Fruit fly (Drosophila melanogaster) whole organism, embryonic: ENCODE measurements around the gene Takl2.

ENCODE experiments used
- Asciz ChIP-seq: fragments of 200-800 bp; sonication (Bioruptor generic); optimal IDR thresholded peaks from 2 replicates; lab custom pipeline; 2017; ENCODE audit warnings: missing biosample characterization, mild to moderate bottlenecking, missing genetic modification characterization, missing genetic modification reagents
- Bteb2 ChIP-seq: fragments of 200-800 bp; sonication (Bioruptor generic); optimal IDR thresholded peaks from 2 replicates; lab custom pipeline; 2016; ENCODE audit warnings: missing biosample characterization, missing genetic modification characterization
- CG10321 ChIP-seq: fragments of 200-800 bp; sonication (Bioruptor generic); IDR thresholded peaks from 2 replicates; pipeline ENCODE4 v1.3.6; 2022; ENCODE audit warnings: missing biosample characterization, missing genetic modification characterization
- CG10654 ChIP-seq: fragments of 200-800 bp; sonication (Bioruptor generic); optimal IDR thresholded peaks from 2 replicates; lab custom pipeline; 2016; ENCODE audit warnings: missing biosample characterization, missing genetic modification characterization
- CG11456 ChIP-seq: fragments of 200-800 bp; sonication (Bioruptor generic); IDR thresholded peaks from 3 replicates; pipeline ENCODE4 v1.3.6; 2022; ENCODE audit warnings: missing biosample characterization, missing genetic modification characterization
- CG18764 ChIP-seq: fragments of 200-800 bp; sonication (Bioruptor generic); optimal IDR thresholded peaks from 3 replicates; lab custom pipeline; 2016; ENCODE audit warnings: missing biosample characterization, missing genetic modification characterization
- CG2199 ChIP-seq: fragments of 200-800 bp; sonication (Bioruptor generic); IDR thresholded peaks from 3 replicates; pipeline ENCODE4 v1.3.6; 2022; ENCODE audit warnings: missing biosample characterization, missing genetic modification characterization
- CG3065 ChIP-seq: fragments of 200-800 bp; sonication (Bioruptor generic); optimal IDR thresholded peaks from 2 replicates; lab custom pipeline; 2016; ENCODE audit warnings: missing biosample characterization, missing genetic modification characterization
- CG31441 ChIP-seq: fragments of 200-800 bp; sonication (Bioruptor generic); IDR thresholded peaks from 2 replicates; pipeline ENCODE4 v1.3.6; 2022; ENCODE audit warnings: missing biosample characterization, missing genetic modification characterization
- CG3281 ChIP-seq: fragments of 200-800 bp; sonication (Bioruptor generic); optimal IDR thresholded peaks from 3 replicates; lab custom pipeline; 2017; ENCODE audit warnings: missing biosample characterization, mild to moderate bottlenecking, missing genetic modification characterization
- CG34224 ChIP-seq: fragments of 200-800 bp; sonication (Bioruptor generic); IDR thresholded peaks from 3 replicates; pipeline ENCODE4 v1.3.6; 2022; ENCODE audit warnings: missing biosample characterization, missing genetic modification characterization; ENCODE audit not compliant: partially characterized antibody
- CG4404 ChIP-seq: fragments of 200-800 bp; sonication (Bioruptor generic); IDR thresholded peaks from 2 replicates; pipeline ENCODE4 v1.3.6; 2022; ENCODE audit warnings: missing biosample characterization, missing genetic modification characterization
- CG5245 ChIP-seq: fragments of 200-800 bp; sonication (Bioruptor generic); optimal IDR thresholded peaks from 3 replicates; lab custom pipeline; 2016; ENCODE audit warnings: missing biosample characterization, missing genetic modification characterization
- CG6175 ChIP-seq: fragments of 200-800 bp; sonication (Bioruptor generic); IDR thresholded peaks from 3 replicates; pipeline ENCODE4 v1.3.6; 2022; ENCODE audit warnings: missing biosample characterization, missing genetic modification characterization
- CG7271 ChIP-seq: fragments of 200-800 bp; sonication (Bioruptor generic); optimal IDR thresholded peaks from 2 replicates; lab custom pipeline; 2018; ENCODE audit warnings: missing biosample characterization, mild to moderate bottlenecking, missing genetic modification characterization, moderate library complexity
- CG8089 ChIP-seq: fragments of 200-800 bp; sonication (Bioruptor generic); optimal IDR thresholded peaks from 3 replicates; lab custom pipeline; 2016; ENCODE audit warnings: missing biosample characterization, missing genetic modification characterization
- CG8290 ChIP-seq, 3 experiments: fragments of 200-800 bp; sonication (Bioruptor generic); optimal IDR thresholded peaks; 2 replicates each; lab custom pipeline; 2016 to 2019; ENCODE audit warnings: missing biosample characterization in 3 of 3, missing genetic modification characterization in 3 of 3, mild to moderate bottlenecking in 2 of 3, moderate library complexity in 1 of 3
- CG9609 ChIP-seq: fragments of 200-800 bp; sonication (Bioruptor generic); optimal IDR thresholded peaks from 3 replicates; lab custom pipeline; 2016; ENCODE audit warnings: missing biosample characterization, missing genetic modification characterization
- CG9932 ChIP-seq: fragments of 200-800 bp; sonication (Bioruptor generic); IDR thresholded peaks from 2 replicates; pipeline ENCODE4 v1.3.6; 2022; ENCODE audit warnings: missing biosample characterization, missing genetic modification characterization
- CTCF ChIP-seq: fragments of 200-800 bp; sonication (Bioruptor generic); optimal IDR thresholded peaks from 2 replicates; lab custom pipeline; 2017; ENCODE audit warnings: missing biosample characterization, mild to moderate bottlenecking, missing genetic modification characterization, moderate library complexity
- Dll ChIP-seq: fragments of 200-800 bp; sonication (Bioruptor generic); IDR thresholded peaks from 4 replicates; pipeline ENCODE4 v1.3.6; 2022; ENCODE audit warnings: missing biosample characterization, missing genetic modification characterization; ENCODE audit not compliant: partially characterized antibody
- Fer1 ChIP-seq: fragments of 200-800 bp; sonication (Bioruptor generic); optimal IDR thresholded peaks from 2 replicates; lab custom pipeline; 2017; ENCODE audit warnings: missing biosample characterization, mild to moderate bottlenecking, missing genetic modification characterization
- Gsc ChIP-seq: fragments of 200-800 bp; sonication (Bioruptor generic); IDR thresholded peaks from 2 replicates; pipeline ENCODE4 v1.3.6; 2022; ENCODE audit warnings: missing biosample characterization, missing genetic modification characterization
- HLH4C ChIP-seq: fragments of 200-800 bp; sonication (Bioruptor generic); IDR thresholded peaks from 3 replicates; pipeline ENCODE4 v1.3.6; 2022; ENCODE audit warnings: missing biosample characterization, missing genetic modification characterization; ENCODE audit not compliant: partially characterized antibody
- Hand ChIP-seq: fragments of 200-800 bp; sonication (Bioruptor generic); optimal IDR thresholded peaks from 2 replicates; lab custom pipeline; 2017; ENCODE audit warnings: mild to moderate bottlenecking, missing biosample characterization, missing genetic modification reagents, missing genetic modification characterization
- Mad ChIP-seq: fragments of 200-800 bp; sonication (Bioruptor generic); optimal IDR thresholded peaks from 2 replicates; lab custom pipeline; 2016; ENCODE audit warnings: missing biosample characterization, missing genetic modification characterization
- Med ChIP-seq: fragments of 200-800 bp; sonication (Bioruptor generic); peaks from one replicate; lab custom pipeline; 2016; ENCODE audit warnings: missing biosample characterization, missing genetic modification characterization, mild to moderate bottlenecking, inconsistent platforms, moderate library complexity
- Optix ChIP-seq: fragments of 200-800 bp; sonication (Bioruptor generic); IDR thresholded peaks from 3 replicates; pipeline ENCODE4 v1.3.6; 2022; ENCODE audit warnings: missing biosample characterization, missing genetic modification characterization
- Sox100B ChIP-seq: fragments of 200-800 bp; sonication (Bioruptor generic); optimal IDR thresholded peaks from 3 replicates; lab custom pipeline; 2018; ENCODE audit warnings: missing biosample characterization, mild to moderate bottlenecking, missing genetic modification characterization
- aop ChIP-seq: fragments of 200-800 bp; sonication (Bioruptor generic); IDR thresholded peaks from 2 replicates; pipeline ENCODE4 v1.3.6; 2022; ENCODE audit warnings: missing biosample characterization, missing genetic modification characterization
- ap ChIP-seq: fragments of 200-800 bp; sonication (Bioruptor generic); IDR thresholded peaks from 2 replicates; pipeline ENCODE4 v1.3.6; 2022; ENCODE audit warnings: missing biosample characterization, missing genetic modification characterization
- btn ChIP-seq: fragments of 200-800 bp; sonication (Bioruptor generic); optimal IDR thresholded peaks from 2 replicates; lab custom pipeline; 2016; ENCODE audit warnings: missing biosample characterization, missing genetic modification characterization
- crc ChIP-seq: fragments of 200-800 bp; sonication (Bioruptor generic); optimal IDR thresholded peaks from 2 replicates; lab custom pipeline; 2016; ENCODE audit warnings: missing biosample characterization, missing genetic modification characterization
- croc ChIP-seq: fragments of 200-800 bp; sonication (Bioruptor generic); conservative IDR thresholded peaks from 3 replicates; pipeline ENCODE4 v1.3.6; 2022; ENCODE audit warnings: missing biosample characterization, missing genetic modification characterization
- crp ChIP-seq, 2 experiments: fragments of 200-800 bp; sonication (Bioruptor generic); optimal IDR thresholded peaks; 2 replicates in 1 of 2; 3 replicates in 1 of 2; lab custom pipeline; 2017; ENCODE audit warnings: missing biosample characterization in 2 of 2, missing genetic modification characterization in 2 of 2, mild to moderate bottlenecking in 1 of 2, moderate library complexity in 1 of 2
- eve ChIP-seq, 2 experiments: fragments of >200 bp; optimal IDR thresholded peaks; 2 replicates each; lab custom pipeline; 2017; ENCODE audit warnings: missing biosample characterization in 2 of 2, missing genetic modification characterization in 2 of 2
- gt ChIP-seq: fragments of 200-800 bp; sonication (Bioruptor generic); IDR thresholded peaks from 2 replicates; pipeline ENCODE4 v1.3.6; 2022; ENCODE audit warnings: missing biosample characterization, missing genetic modification characterization
- h ChIP-seq: fragments of >200 bp; optimal IDR thresholded peaks from 2 replicates; lab custom pipeline; 2017
- kay ChIP-seq: fragments of 200-800 bp; sonication (Bioruptor generic); optimal IDR thresholded peaks from 2 replicates; lab custom pipeline; 2016; ENCODE audit warnings: missing biosample characterization, missing genetic modification characterization
- ken ChIP-seq: fragments of 200-800 bp; sonication (Bioruptor generic); IDR thresholded peaks from 3 replicates; pipeline ENCODE4 v1.3.6; 2022; ENCODE audit warnings: missing biosample characterization, missing genetic modification characterization
- oc ChIP-seq: fragments of 200-800 bp; sonication (Bioruptor generic); optimal IDR thresholded peaks from 2 replicates; lab custom pipeline; 2018; ENCODE audit warnings: missing biosample characterization, mild to moderate bottlenecking, missing genetic modification characterization, moderate library complexity
- pho ChIP-seq: fragments of 200-800 bp; sonication (Bioruptor generic); optimal IDR thresholded peaks from 2 replicates; lab custom pipeline; 2016; ENCODE audit warnings: missing biosample characterization, missing genetic modification characterization
- phol ChIP-seq: fragments of 200-800 bp; sonication (Bioruptor generic); optimal IDR thresholded peaks from 3 replicates; lab custom pipeline; 2018; ENCODE audit warnings: missing biosample characterization, mild to moderate bottlenecking, missing genetic modification characterization, moderate library complexity
- pzg ChIP-seq: fragments of 200-800 bp; sonication (Bioruptor generic); optimal IDR thresholded peaks from 3 replicates; lab custom pipeline; 2018; ENCODE audit warnings: missing biosample characterization, mild to moderate bottlenecking, missing genetic modification characterization, moderate library complexity
- row ChIP-seq: fragments of 200-800 bp; sonication (Bioruptor generic); IDR thresholded peaks from 3 replicates; pipeline ENCODE4 v1.3.6; 2022; ENCODE audit warnings: missing biosample characterization, missing genetic modification characterization
- sd ChIP-seq: fragments of 200-800 bp; sonication (Bioruptor generic); optimal IDR thresholded peaks from 3 replicates; lab custom pipeline; 2018; ENCODE audit warnings: missing biosample characterization, mild to moderate bottlenecking, missing genetic modification characterization, moderate library complexity
- slou ChIP-seq: fragments of 200-800 bp; sonication (Bioruptor generic); optimal IDR thresholded peaks from 3 replicates; lab custom pipeline; 2016; ENCODE audit warnings: missing biosample characterization, missing genetic modification characterization
- sqz ChIP-seq: fragments of 200-800 bp; sonication (Bioruptor generic); optimal IDR thresholded peaks from 3 replicates; lab custom pipeline; 2018; ENCODE audit warnings: missing biosample characterization, mild to moderate bottlenecking, missing genetic modification characterization
- tap ChIP-seq: fragments of 200-800 bp; optimal IDR thresholded peaks from 3 replicates; lab custom pipeline; 2019; ENCODE audit warnings: missing biosample characterization, mild to moderate bottlenecking, missing genetic modification characterization, moderate library complexity
- toy ChIP-seq: fragments of 200-800 bp; sonication (Bioruptor generic); IDR thresholded peaks from 2 replicates; pipeline ENCODE4 v1.3.6; 2022; ENCODE audit warnings: missing biosample characterization, missing genetic modification characterization

The Takl2 gene

dm6 chr3R:22719607-22719949 is 14.1 kb downstream of the Takl2 start (continued):
- no peak for TF ChIP-seq CG7271 (tag; lab: Kevin White, UChicago)
- TF ChIP-seq, all 482 proteins: peak for 86

- TF ChIP-seq Dll (GFP tag; lab: Robert Waterston, UW) (no peak), Gsc (GFP tag; lab: Robert Waterston, UW) (no peak), btn (GFP tag; lab: Kevin White, UChicago) (no peak), Sox100B (GFP tag; lab: Kevin White, UChicago) (no peak), slou (GFP tag; lab: Kevin White, UChicago) (no peak), Optix (no peak), CG34224 (GFP tag; lab: Robert Waterston, UW) (no peak), pzg (GFP tag; lab: Kevin White, UChicago) (no peak), kay (GFP tag; lab: Kevin White, UChicago) (no peak), CG3281 (GFP tag; lab: Kevin White, UChicago) (no peak), CG8089 (GFP tag; lab: Kevin White, UChicago) (no peak), CG18764 (GFP tag; lab: Kevin White, UChicago) (no peak), CG8290 (GFP tag; optimal IDR thresholded peaks at IDR 0.05; lab: Kevin White, UChicago) (no peak), CG8290 (tag; optimal IDR thresholded peaks at IDR 0.05; lab: Kevin White, UChicago) (no peak), Mad (no peak), crp (GFP tag; optimal IDR thresholded peaks at IDR 0.05; lab: Kevin White, UChicago) (no peak), CG9932 (GFP tag; lab: Robert Waterston, UW) (no peak), CG7271 (tag; lab: Kevin White, UChicago) (no peak), aop (GFP tag; lab: Robert Waterston, UW) (no peak), row (GFP tag; lab: Robert Waterston, UW) (peak; percentile 41), gt (GFP tag; lab: Robert Waterston, UW) (no peak), tap (tag; lab: Kevin White, UChicago) (peak; percentile 13), sd (peak; percentile 73), CG6175 (GFP tag; lab: Robert Waterston, UW) (no peak), CG31441 (GFP tag; lab: Robert Waterston, UW) (no peak), h (lab: Kevin White, UChicago) (no peak), croc (GFP tag; lab: Robert Waterston, UW) (no peak), Hand (GFP tag; lab: Kevin White, UChicago) (no peak), crc (GFP tag; lab: Kevin White, UChicago) (no peak), CG2199 (0 out of 3 replicates have a peak, but pooled peaks have one; percentile 39), HLH4C (GFP tag; lab: Robert Waterston, UW) (no peak), eve (GFP tag; optimal IDR thresholded peaks at IDR 0.05; lab: Kevin White, UChicago) (no peak), pho (GFP tag; lab: Kevin White, UChicago) (no peak), phol (no peak), Asciz (no peak), CTCF (GFP tag; lab: Kevin White, UChicago) (no peak), ap (no peak), Fer1 (no peak), CG3065 (GFP tag; lab: Kevin White, UChicago) (no peak), CG5245 (no peak), CG11456 (GFP tag; lab: Robert Waterston, UW) (no peak), ken (GFP tag; lab: Robert Waterston, UW) (no peak), CG10654 (no peak), CG9609 (GFP tag; lab: Kevin White, UChicago) (no peak), Bteb2 (GFP tag; lab: Kevin White, UChicago) (no peak), sqz (GFP tag; lab: Kevin White, UChicago) (no peak), oc (peak; percentile 42), CG10321 (no peak), Med (GFP tag; lab: Kevin White, UChicago) (peak; percentile 49), CG4404 (no peak), toy (GFP tag; lab: Robert Waterston, UW) (no peak)
Observed at dm6 chr3R:22718937-22719606, 14.6 kb downstream of the Takl2 start.
